Worm (Caenorhabditis elegans) whole organism, mixed stage, embryonic: Measurements from ENCODE around the gene ndnf-1.

Experiments used
- M03D4.4 ChIP-seq: sonication (generic microtip); optimal IDR thresholded peaks from 2 replicates; lab custom pipeline; 2017; ENCODE audit warnings: mild to moderate bottlenecking, missing genetic modification characterization, missing compliant biosample characterization
- bed-3 ChIP-seq: fragments of 200-800 bp; sonication (Bioruptor generic); optimal IDR thresholded peaks from 3 replicates; lab custom pipeline; 2018; ENCODE audit warnings: mild to moderate bottlenecking, missing genetic modification characterization, moderate library complexity, missing compliant biosample characterization
- blmp-1 ChIP-seq: fragments of 150-350 bp; optimal IDR thresholded peaks from 2 replicates; lab custom pipeline; 2014; ENCODE audit warnings: missing biosample characterization, missing genetic modification characterization
- ceh-39 ChIP-seq: fragments of 150-350 bp; optimal IDR thresholded peaks from 2 replicates; lab custom pipeline; 2014; ENCODE audit warnings: missing biosample characterization, missing genetic modification characterization
- ceh-43 ChIP-seq: fragments of 200-800 bp; sonication (Bioruptor generic); optimal IDR thresholded peaks from 2 replicates; lab custom pipeline; 2018; ENCODE audit warnings: mild to moderate bottlenecking, missing genetic modification characterization, moderate library complexity, missing compliant biosample characterization
- ceh-83 ChIP-seq: fragments of 200-800 bp; sonication (Bioruptor generic); optimal IDR thresholded peaks from 2 replicates; lab custom pipeline; 2018; ENCODE audit warnings: mild to moderate bottlenecking, missing genetic modification characterization, missing compliant biosample characterization
- ces-1 ChIP-seq: fragments of 150-350 bp; optimal IDR thresholded peaks from 2 replicates; lab custom pipeline; 2014; ENCODE audit warnings: missing biosample characterization, missing genetic modification reagents, missing genetic modification characterization
- drap-1 ChIP-seq: fragments of 200-800 bp; sonication (Bioruptor generic); optimal IDR thresholded peaks from 3 replicates; lab custom pipeline; 2018; ENCODE audit warnings: mild to moderate bottlenecking, missing genetic modification characterization, missing compliant biosample characterization
- elt-3 ChIP-seq: fragments of 150-350 bp; optimal IDR thresholded peaks from 2 replicates; lab custom pipeline; 2014; ENCODE audit warnings: missing biosample characterization, missing genetic modification characterization
- hlh-1 ChIP-seq: fragments of 150-350 bp; optimal IDR thresholded peaks from 2 replicates; lab custom pipeline; 2014; ENCODE audit warnings: missing biosample characterization, missing genetic modification reagents, missing genetic modification characterization
- lin-13 ChIP-seq: fragments of 150-350 bp; optimal IDR thresholded peaks from 2 replicates; lab custom pipeline; 2014; ENCODE audit warnings: missing biosample characterization, missing genetic modification characterization
- lin-32 ChIP-seq: fragments of 200-800 bp; sonication (Bioruptor generic); optimal IDR thresholded peaks from 2 replicates; lab custom pipeline; 2018; ENCODE audit warnings: mild to moderate bottlenecking, missing genetic modification characterization, missing compliant biosample characterization
- lsy-2 ChIP-seq: fragments of 150-350 bp; optimal IDR thresholded peaks from 2 replicates; lab custom pipeline; 2014; ENCODE audit warnings: missing biosample characterization, missing genetic modification characterization
- mab-5 ChIP-seq: fragments of 150-350 bp; optimal IDR thresholded peaks from 2 replicates; lab custom pipeline; 2014; ENCODE audit warnings: missing biosample characterization, missing genetic modification characterization
- mls-2 ChIP-seq: sonication (generic microtip); optimal IDR thresholded peaks from 2 replicates; lab custom pipeline; 2016; ENCODE audit warnings: mild to moderate bottlenecking, missing genetic modification characterization, moderate library complexity, missing compliant biosample characterization
- nhr-12 ChIP-seq: fragments of 150-350 bp; optimal IDR thresholded peaks from 2 replicates; lab custom pipeline; 2014; ENCODE audit warnings: missing biosample characterization, missing genetic modification characterization
- nhr-2 ChIP-seq: fragments of 150-350 bp; optimal IDR thresholded peaks from 2 replicates; lab custom pipeline; 2014; ENCODE audit warnings: missing biosample characterization, missing genetic modification characterization
- nhr-237 ChIP-seq: fragments of 150-350 bp; optimal IDR thresholded peaks from 2 replicates; lab custom pipeline; 2014; ENCODE audit warnings: missing biosample characterization, missing genetic modification characterization
- nhr-28 ChIP-seq: fragments of 150-350 bp; optimal IDR thresholded peaks from 2 replicates; lab custom pipeline; 2014; ENCODE audit warnings: missing biosample characterization, missing genetic modification characterization
- nhr-76 ChIP-seq: sonication (generic microtip); optimal IDR thresholded peaks from 2 replicates; lab custom pipeline; 2017; ENCODE audit warnings: missing biosample characterization, missing genetic modification characterization
- sem-2 ChIP-seq: fragments of 200-800 bp; sonication (Bioruptor generic); optimal IDR thresholded peaks from 2 replicates; lab custom pipeline; 2018; ENCODE audit warnings: mild to moderate bottlenecking, missing genetic modification characterization, missing compliant biosample characterization
- sptf-1 ChIP-seq: sonication (generic microtip); optimal IDR thresholded peaks from 2 replicates; lab custom pipeline; 2017; ENCODE audit warnings: mild to moderate bottlenecking, missing genetic modification characterization, moderate library complexity, missing compliant biosample characterization
- tbx-8 ChIP-seq: fragments of 200-800 bp; sonication (Bioruptor generic); optimal IDR thresholded peaks from 2 replicates; lab custom pipeline; 2018; ENCODE audit warnings: mild to moderate bottlenecking, missing genetic modification characterization, moderate library complexity, missing compliant biosample characterization
- unc-120 ChIP-seq: sonication (generic microtip); optimal IDR thresholded peaks from 2 replicates; lab custom pipeline; 2017; ENCODE audit warnings: missing genetic modification characterization, missing compliant biosample characterization; ENCODE audit not compliant: poor library complexity, severe bottlenecking
- unc-39 ChIP-seq: fragments of 150-350 bp; optimal IDR thresholded peaks from 2 replicates; lab custom pipeline; 2014; ENCODE audit warnings: missing biosample characterization, missing genetic modification characterization
- unc-62 ChIP-seq: fragments of 150-350 bp; optimal IDR thresholded peaks from 2 replicates; lab custom pipeline; 2014; ENCODE audit warnings: missing biosample characterization, missing genetic modification reagents, missing genetic modification characterization
- zip-8 ChIP-seq: fragments of 150-350 bp; optimal IDR thresholded peaks from 2 replicates; lab custom pipeline; 2014; ENCODE audit warnings: missing biosample characterization, missing genetic modification characterization
- ztf-11 ChIP-seq: fragments of 150-350 bp; optimal IDR thresholded peaks from 2 replicates; lab custom pipeline; 2014; ENCODE audit warnings: missing biosample characterization, missing genetic modification characterization

ndnf-1 gene

DNA sequence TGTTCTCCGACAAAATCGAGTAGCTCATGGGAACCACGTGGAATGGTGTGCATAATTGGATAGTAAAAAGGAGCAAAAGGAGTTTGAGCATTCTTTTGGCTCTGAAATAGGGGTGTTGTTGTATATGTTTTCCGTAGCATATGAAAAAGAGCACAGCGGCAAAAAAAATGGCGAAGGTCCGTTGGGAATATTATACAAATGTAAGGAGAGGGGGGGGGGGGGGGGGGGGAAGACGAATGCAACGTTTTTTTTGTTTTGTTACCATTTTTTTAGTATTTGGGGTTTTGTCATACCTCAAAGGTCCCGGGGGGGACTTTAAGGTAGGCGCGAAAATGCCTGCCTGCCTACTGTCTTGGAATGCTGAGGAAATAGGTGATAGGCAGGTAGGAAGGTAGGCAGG lies at the start of gene ndnf-1:
ndnf-1 (minus strand) TSS at position 101 of the 400 bp plus-strand sequence.
- TF ChIP-seq blmp-1 (tag; lab: Kevin White, UChicago) (no peak), ceh-83 (GFP tag; lab: Kevin White, UChicago) (no peak), sptf-1 (tag; lab: Kevin White, UChicago) (no peak), zip-8 (tag; lab: Kevin White, UChicago) (no peak), lin-32 (GFP tag; lab: Kevin White, UChicago) (no peak), ceh-43 (GFP tag; lab: Kevin White, UChicago) (no peak), mls-2 (tag; lab: Kevin White, UChicago) (no peak), mab-5 (tag; lab: Kevin White, UChicago) (no peak), unc-39 (tag; lab: Kevin White, UChicago) (no peak)

DNA sequence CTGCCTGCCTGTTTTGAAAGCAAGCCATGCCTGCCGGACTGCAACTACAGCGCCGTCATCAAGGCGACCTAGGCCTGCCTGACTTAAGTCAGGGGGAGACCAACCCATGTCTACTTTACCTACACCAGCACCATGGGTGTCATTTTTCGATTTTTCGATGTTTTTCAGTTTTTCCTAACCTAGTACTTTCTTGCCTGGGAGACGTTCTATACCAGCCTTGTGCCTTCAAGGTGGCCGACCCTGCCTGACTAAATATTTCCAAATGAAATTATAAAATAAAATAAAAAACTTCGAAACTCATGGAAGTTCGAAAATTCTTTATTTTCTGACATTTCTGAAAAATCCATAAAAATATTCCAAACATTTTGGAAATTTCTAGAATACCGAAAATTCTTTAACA lies 48.1 kb upstream of the ndnf-1 start:
- TF ChIP-seq lin-32 (GFP tag; lab: Kevin White, UChicago), result no peak
- TF ChIP-seq lsy-2 (tag; lab: Kevin White, UChicago), result no peak
- no peak for TF ChIP-seq nhr-12 (tag; lab: Kevin White, UChicago)
- TF ChIP-seq nhr-76, result no peak
- no peak for TF ChIP-seq ces-1 (GFP tag; lab: Kevin White, UChicago)
- no peak for TF ChIP-seq lin-13 (tag; lab: Kevin White, UChicago)

DNA sequence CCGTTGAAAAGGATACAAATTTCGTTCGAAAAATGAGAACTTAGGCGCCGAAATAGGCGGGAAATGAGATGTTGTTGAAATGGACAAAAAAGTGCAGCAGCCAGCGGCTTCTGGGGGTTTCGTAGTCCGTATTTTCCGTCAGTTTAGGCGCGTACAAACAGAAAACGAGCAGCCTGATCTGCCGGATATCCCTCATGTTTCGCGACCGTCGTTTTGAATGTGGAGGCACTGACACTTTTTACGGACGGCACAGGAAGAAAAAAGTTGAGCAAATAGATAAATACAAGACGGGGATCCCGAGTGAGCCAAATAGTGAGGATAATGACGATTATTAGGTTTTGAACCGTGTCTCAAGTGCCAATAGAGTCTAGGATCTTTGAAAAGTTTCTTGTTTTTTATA lies 47.5 kb upstream of the ndnf-1 start, which contains the start of gene Y67D8C.22:
Y67D8C.22 (minus strand) TSS at position 101 of the 400 bp plus-strand sequence.
- TF ChIP-seq M03D4.4 (tag; lab: Kevin White, UChicago) (no peak), mls-2 (tag; lab: Kevin White, UChicago) (no peak), hlh-1 (tag; lab: Kevin White, UChicago) (no peak), unc-62 (GFP tag; lab: Kevin White, UChicago) (no peak), bed-3 (GFP tag; lab: Kevin White, UChicago) (no peak), zip-8 (tag; lab: Kevin White, UChicago) (no peak), tbx-8 (no peak)

DNA sequence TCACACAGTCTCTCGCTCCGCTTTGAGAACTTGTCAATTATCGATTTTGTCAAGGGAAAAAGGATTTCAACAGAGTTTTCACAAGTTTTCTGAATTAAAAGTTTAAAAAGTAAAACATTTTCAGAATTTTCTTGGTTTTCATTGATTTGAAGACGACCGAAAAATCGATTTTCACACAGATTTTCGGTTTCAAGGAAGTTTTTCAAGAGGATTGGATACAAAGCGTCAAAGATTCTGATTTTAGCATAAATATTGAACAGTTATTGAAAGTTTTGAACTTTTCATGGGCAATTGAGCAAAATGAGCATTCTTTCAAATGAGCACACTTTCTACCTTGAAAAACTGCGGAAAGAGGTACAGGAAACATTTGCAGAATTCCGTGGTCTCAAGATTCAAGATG lies 43.3 kb upstream of the ndnf-1 start, which contains the start of gene Y67D8C.2:
Y67D8C.2 (plus strand) TSS at position 301 of the 400 bp plus-strand sequence.
- TF ChIP-seq ceh-43 (GFP tag; lab: Kevin White, UChicago), result no peak
- no peak for TF ChIP-seq mab-5 (tag; lab: Kevin White, UChicago)
- TF ChIP-seq nhr-12 (tag; lab: Kevin White, UChicago), result no peak
- TF ChIP-seq nhr-2 (tag; lab: Kevin White, UChicago), result no peak
- TF ChIP-seq nhr-28 (tag; lab: Kevin White, UChicago), result no peak
- TF ChIP-seq M03D4.4 (tag; lab: Kevin White, UChicago), result no peak
- no peak for TF ChIP-seq drap-1 (GFP tag; lab: Kevin White, UChicago)
- no peak for TF ChIP-seq lin-13 (tag; lab: Kevin White, UChicago)
- TF ChIP-seq nhr-76, result no peak
- no peak for TF ChIP-seq lin-32 (GFP tag; lab: Kevin White, UChicago)
- no peak for TF ChIP-seq sem-2 (GFP tag; lab: Kevin White, UChicago)
- no peak for TF ChIP-seq ceh-39 (tag; lab: Kevin White, UChicago)
- TF ChIP-seq nhr-237 (tag; lab: Kevin White, UChicago), result no peak
- no peak for TF ChIP-seq ceh-83 (GFP tag; lab: Kevin White, UChicago)
- no peak for TF ChIP-seq hlh-1 (tag; lab: Kevin White, UChicago)
- TF ChIP-seq unc-120 (tag; lab: Kevin White, UChicago), result no peak
- TF ChIP-seq elt-3, result no peak
- TF ChIP-seq ztf-11 (tag; lab: Kevin White, UChicago), result no peak
- no peak for TF ChIP-seq ces-1 (GFP tag; lab: Kevin White, UChicago)
- TF ChIP-seq, all 35 proteins: peak for 0

DNA sequence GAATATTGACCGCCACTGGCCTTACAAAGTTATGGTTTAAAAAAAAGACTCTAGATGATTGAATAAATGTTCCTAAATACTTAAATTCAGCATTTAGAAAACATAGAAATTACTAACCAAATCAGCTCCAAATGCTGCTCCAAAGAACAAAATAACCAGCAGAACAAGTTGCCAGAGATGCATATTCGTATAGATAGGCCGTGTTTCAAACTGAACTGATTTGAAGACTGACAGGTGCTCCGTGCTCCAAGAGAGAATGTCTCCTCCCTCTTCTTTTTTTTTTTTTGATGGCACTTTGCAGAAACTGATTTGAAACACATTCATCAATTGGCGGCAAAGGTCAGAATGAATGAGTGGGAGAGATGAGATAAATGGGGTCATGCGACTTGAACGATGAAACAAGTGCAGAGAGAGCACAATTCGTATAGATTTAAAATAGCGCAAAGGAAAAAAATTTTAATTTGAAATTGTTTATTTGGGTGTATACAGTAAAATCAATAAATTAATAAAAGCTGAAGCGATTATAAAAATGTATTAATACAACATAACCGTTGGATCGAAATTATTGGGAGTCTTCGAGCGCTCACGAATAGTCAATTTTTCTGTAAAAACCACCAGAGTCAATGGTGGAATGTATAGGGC lies 41.0 kb upstream of the ndnf-1 start, which contains the start of gene cpg-9:
cpg-9 (minus strand) TSS at position 592 of the 642 bp plus-strand sequence.
- TF ChIP-seq drap-1 (GFP tag; lab: Kevin White, UChicago), result no peak
- no peak for TF ChIP-seq nhr-237 (tag; lab: Kevin White, UChicago)
- TF ChIP-seq mab-5 (tag; lab: Kevin White, UChicago), result no peak
- TF ChIP-seq sem-2 (GFP tag; lab: Kevin White, UChicago), result no peak
- no peak for TF ChIP-seq ceh-43 (GFP tag; lab: Kevin White, UChicago)
- TF ChIP-seq, all 35 proteins: peak for 0
